Worm (Caenorhabditis elegans): ENCODE data around the gene gst-5.

Gene gst-5

DNA sequence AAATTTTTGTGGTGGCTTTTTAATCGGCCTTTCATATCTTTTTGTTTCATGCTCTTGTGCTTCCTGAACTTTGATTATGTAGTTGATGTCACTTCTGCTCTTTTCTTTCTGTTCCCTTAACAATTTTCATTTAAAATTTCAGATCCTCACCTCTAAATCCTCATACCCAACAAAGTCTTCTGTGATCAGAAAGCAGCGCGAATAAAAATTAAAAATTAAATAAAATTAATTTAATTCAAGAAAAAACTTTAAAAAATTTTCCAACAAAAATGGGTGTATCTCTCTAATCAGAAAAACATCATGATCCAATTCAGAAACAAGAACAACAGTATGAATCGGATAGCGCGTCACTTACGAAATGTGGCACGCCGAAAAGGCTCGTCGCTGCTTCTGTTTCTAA is 25.1 kb downstream of the gst-5 start, which contains the start of gene ptp-3:
Gene ptp-3 (plus strand): TSS at position 301 of the 400 bp plus-strand sequence.
- no peak for TF ChIP-seq unc-62 (GFP tag; optimal IDR thresholded peaks at IDR 0.05)

DNA sequence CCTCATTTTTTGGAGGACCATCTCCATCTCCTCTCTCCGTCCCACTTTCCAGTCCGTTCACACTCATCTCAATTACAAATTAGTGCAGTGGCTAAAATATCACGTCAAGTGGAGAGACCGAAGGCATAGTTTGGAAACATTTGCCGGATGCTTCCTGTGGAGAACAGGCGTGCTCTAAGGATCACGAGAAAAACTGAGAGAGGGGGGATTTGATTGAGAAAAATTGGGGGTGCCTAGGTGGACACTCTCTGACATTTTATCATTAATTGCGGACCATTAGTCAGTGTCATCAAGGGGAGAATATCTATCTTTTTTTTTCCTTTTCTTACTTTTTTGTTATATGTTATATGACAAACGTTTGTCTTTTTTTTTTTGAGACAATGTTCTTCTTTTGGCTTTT is 31.9 kb downstream of the gst-5 start:
- TF ChIP-seq unc-62 (GFP tag; optimal IDR thresholded peaks at IDR 0.05) = no peak

DNA sequence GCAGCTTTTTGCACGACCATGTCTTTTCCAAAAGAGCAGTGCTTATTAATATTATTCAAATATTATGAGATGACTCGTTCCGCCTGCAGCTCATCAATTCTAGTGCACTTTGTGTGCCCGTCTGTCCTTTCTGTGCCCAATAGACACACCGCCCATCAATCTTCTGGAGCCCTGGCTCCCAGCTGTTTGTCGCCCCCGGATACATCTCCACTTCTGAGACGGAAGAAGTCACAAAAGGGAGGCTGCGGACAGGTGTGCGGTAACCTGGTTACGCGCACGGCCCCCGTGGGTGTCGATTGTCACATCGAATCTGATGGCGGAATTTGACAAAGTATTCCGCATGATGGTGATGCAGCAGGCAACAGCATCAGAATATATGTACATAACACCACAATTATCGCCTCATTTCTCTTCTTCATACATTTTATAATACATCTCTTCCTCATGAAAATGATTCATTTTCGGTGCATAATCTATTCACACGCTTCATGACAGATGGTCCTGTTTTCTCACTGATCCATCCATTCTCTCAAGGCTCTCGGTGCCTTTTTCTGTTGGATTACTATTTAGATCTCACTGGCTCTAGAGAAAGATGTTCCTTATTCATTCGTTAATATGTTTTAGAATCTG is 36.4 kb downstream of the gst-5 start:
- TF ChIP-seq unc-62 (GFP tag; optimal IDR thresholded peaks at IDR 0.05) = no peak

- TF ChIP-seq unc-62 (GFP tag; optimal IDR thresholded peaks at IDR 0.05) = no peak
These were observed 38.4 kb downstream of the gst-5 start for ce11 chrII:10988575-10988974.

- TF ChIP-seq unc-62 (GFP tag; optimal IDR thresholded peaks at IDR 0.05) = no peak
These were observed 39.0 kb downstream of the gst-5 start for ce11 chrII:10989180-10989579.

- TF ChIP-seq unc-62 (GFP tag; optimal IDR thresholded peaks at IDR 0.05) = no peak
These were observed 40.4 kb downstream of the gst-5 start for ce11 chrII:10990592-10990991.

ce11 chrII:10993607-10994229 is 43.6 kb downstream of the gst-5 start:
- TF ChIP-seq unc-62 (GFP tag; optimal IDR thresholded peaks at IDR 0.05) = no peak

DNA sequence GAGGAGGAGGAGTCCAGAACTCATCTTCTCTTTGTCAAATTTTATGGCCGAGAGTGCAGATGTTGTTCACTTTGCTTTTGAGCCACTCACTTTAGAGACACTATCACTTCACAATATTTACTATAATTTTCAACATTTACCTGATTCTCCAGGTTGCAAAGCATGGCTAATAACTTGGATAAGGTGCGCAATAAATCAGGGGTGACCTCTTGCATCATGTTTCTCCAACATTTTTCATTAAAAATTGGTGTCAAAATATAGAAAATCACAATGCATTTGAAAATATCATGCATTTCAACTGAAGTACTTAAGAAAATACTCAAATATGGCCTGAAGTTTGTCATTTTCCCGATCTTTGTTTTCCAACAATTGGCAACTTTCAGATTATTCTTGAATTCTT is 45.4 kb downstream of the gst-5 start:
- TF ChIP-seq unc-62 (GFP tag; optimal IDR thresholded peaks at IDR 0.05) = no peak

DNA sequence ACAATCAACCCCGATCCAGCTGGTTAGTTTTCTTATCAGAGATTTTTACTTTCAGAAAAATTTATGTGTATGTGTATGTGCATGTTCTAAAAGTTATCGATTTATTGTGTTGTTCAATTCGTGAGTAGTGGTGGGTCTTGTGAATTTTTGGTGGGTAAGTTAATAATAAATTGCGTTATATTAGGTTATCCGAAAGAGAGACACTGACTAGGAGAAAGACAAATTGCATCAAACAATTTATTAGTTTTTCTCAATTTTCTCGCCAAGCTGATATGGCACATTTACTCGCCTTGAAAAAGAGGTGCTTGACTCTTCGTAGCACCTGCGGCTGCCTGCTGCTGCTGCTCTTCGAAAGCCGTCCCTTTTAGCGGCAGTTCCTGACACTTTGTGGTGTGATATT is 49.0 kb downstream of the gst-5 start:
- no peak for TF ChIP-seq unc-62 (GFP tag; optimal IDR thresholded peaks at IDR 0.05)
